Fruit fly (Drosophila melanogaster) whole organism, pupa: ENCODE results near the gene Gal.

ENCODE experiments used
- CG10348 ChIP-seq: fragments of 200-800 bp; sonication (Bioruptor generic); IDR thresholded peaks from 2 replicates; pipeline ENCODE4 v1.3.6; 2022; ENCODE audit warnings: missing biosample characterization, missing genetic modification characterization
- CG12605 ChIP-seq: fragments of 200-800 bp; sonication (Bioruptor generic); IDR thresholded peaks from 2 replicates; pipeline ENCODE4 v1.3.6; 2022; ENCODE audit warnings: missing biosample characterization, missing genetic modification characterization
- CG13204 ChIP-seq: fragments of 200-800 bp; sonication (Bioruptor generic); optimal IDR thresholded peaks from 2 replicates; lab custom pipeline; 2018; ENCODE audit warnings: missing biosample characterization, mild to moderate bottlenecking, missing genetic modification characterization, moderate library complexity
- CG14655 ChIP-seq: fragments of 200-800 bp; sonication (Bioruptor generic); optimal IDR thresholded peaks from 3 replicates; lab custom pipeline; 2017; ENCODE audit warnings: mild to moderate bottlenecking, missing biosample characterization, missing genetic modification reagents, missing genetic modification characterization
- CG15710 ChIP-seq: fragments of 200-800 bp; sonication (Bioruptor generic); optimal IDR thresholded peaks from 2 replicates; lab custom pipeline; 2018; ENCODE audit warnings: missing biosample characterization, mild to moderate bottlenecking, missing genetic modification characterization, moderate library complexity
- CG17806 ChIP-seq: fragments of 200-800 bp; sonication (Bioruptor generic); optimal IDR thresholded peaks from 2 replicates; lab custom pipeline; 2018; ENCODE audit warnings: missing biosample characterization, mild to moderate bottlenecking, missing genetic modification characterization, moderate library complexity
- CG32121 ChIP-seq: fragments of 200-800 bp; sonication (Bioruptor generic); IDR thresholded peaks from 2 replicates; pipeline ENCODE4 v1.3.6; 2022; ENCODE audit warnings: missing biosample characterization, missing genetic modification characterization
- CG34367 ChIP-seq: fragments of 200-800 bp; sonication (Bioruptor generic); optimal IDR thresholded peaks from 2 replicates; lab custom pipeline; 2018; ENCODE audit warnings: missing biosample characterization, mild to moderate bottlenecking, missing genetic modification characterization
- CG4496 ChIP-seq: fragments of 200-800 bp; sonication (Bioruptor generic); IDR thresholded peaks from 3 replicates; pipeline ENCODE4 v1.3.6; 2022; ENCODE audit warnings: missing biosample characterization, missing genetic modification characterization
- CG8159 ChIP-seq: fragments of 200-800 bp; sonication (Bioruptor generic); optimal IDR thresholded peaks from 3 replicates; lab custom pipeline; 2018; ENCODE audit warnings: missing biosample characterization, mild to moderate bottlenecking, missing genetic modification characterization, moderate library complexity
- CG8301 ChIP-seq: fragments of 200-800 bp; sonication (Bioruptor generic); optimal IDR thresholded peaks from 2 replicates; lab custom pipeline; 2018; ENCODE audit warnings: missing biosample characterization, mild to moderate bottlenecking, missing genetic modification characterization
- CG9948 ChIP-seq: fragments of 200-800 bp; sonication (Bioruptor generic); optimal IDR thresholded peaks from 2 replicates; lab custom pipeline; 2018; ENCODE audit warnings: missing biosample characterization, mild to moderate bottlenecking, missing genetic modification characterization, moderate library complexity
- D1 ChIP-seq: fragments of 200-800 bp; sonication (Bioruptor generic); optimal IDR thresholded peaks from 2 replicates; lab custom pipeline; 2018; ENCODE audit warnings: missing biosample characterization, mild to moderate bottlenecking, missing genetic modification characterization, moderate library complexity
- EcR ChIP-seq: fragments of 200-800 bp; sonication (Bioruptor generic); optimal IDR thresholded peaks from 3 replicates; lab custom pipeline; 2019; ENCODE audit warnings: missing biosample characterization, missing genetic modification characterization, mild to moderate bottlenecking, moderate library complexity, missing genetic modification reagents
- Ets98B ChIP-seq: fragments of 200-800 bp; sonication (Bioruptor generic); IDR thresholded peaks from 2 replicates; pipeline ENCODE4 v1.3.6; 2022; ENCODE audit warnings: missing biosample characterization, missing genetic modification characterization
- Pif1A ChIP-seq: fragments of 200-800 bp; sonication (Bioruptor generic); optimal IDR thresholded peaks from 3 replicates; lab custom pipeline; 2016; ENCODE audit warnings: missing biosample characterization, missing genetic modification characterization
- Pif1B ChIP-seq: fragments of 200-800 bp; sonication (Bioruptor generic); optimal IDR thresholded peaks from 3 replicates; lab custom pipeline; 2016; ENCODE audit warnings: missing biosample characterization, missing genetic modification characterization
- Snoo ChIP-seq: fragments of 200-800 bp; sonication (Bioruptor generic); optimal IDR thresholded peaks from 3 replicates; lab custom pipeline; 2017; ENCODE audit warnings: missing biosample characterization, mild to moderate bottlenecking, missing genetic modification characterization, inconsistent platforms
- fd96Ca ChIP-seq: fragments of 200-800 bp; sonication (Bioruptor generic); IDR thresholded peaks from 3 replicates; pipeline ENCODE4 v1.3.6; 2022; ENCODE audit warnings: missing biosample characterization, missing genetic modification characterization
- gl ChIP-seq: fragments of 200-800 bp; sonication (Bioruptor generic); optimal IDR thresholded peaks from 2 replicates; lab custom pipeline; 2018; ENCODE audit warnings: missing biosample characterization, mild to moderate bottlenecking, missing genetic modification characterization
- rn ChIP-seq: fragments of 200-800 bp; sonication (Bioruptor generic); IDR thresholded peaks from 2 replicates; pipeline ENCODE4 v1.3.6; 2022; ENCODE audit warnings: missing biosample characterization, missing genetic modification characterization

Gal gene

dm6 chr2L:5967702-5968616, 38.7 kb downstream of the Gal start, which contains the start of the genes CG13992 and Ucp4C:
TSS of gene CG13992 (minus strand) at chr2L:5967752.
TSS of gene Ucp4C (plus strand) at chr2L:5968566.
- TF ChIP-seq CG14655: no peak
- no peak for TF ChIP-seq CG9948 (tag; lab: Kevin White, UChicago)
- no peak for TF ChIP-seq D1
- TF ChIP-seq fd96Ca (GFP tag; lab: Robert Waterston, UW): no peak
- TF ChIP-seq CG15710 (tag; lab: Kevin White, UChicago): no peak
- no peak for TF ChIP-seq Ets98B (GFP tag; lab: Robert Waterston, UW)
- TF ChIP-seq CG4496 (GFP tag; lab: Robert Waterston, UW): no peak
- no peak for TF ChIP-seq rn (GFP tag; lab: Robert Waterston, UW)
- TF ChIP-seq CG10348 (GFP tag; lab: Robert Waterston, UW): no peak
- no peak for TF ChIP-seq CG32121 (GFP tag; lab: Robert Waterston, UW)
- no peak for TF ChIP-seq CG12605
- TF ChIP-seq EcR (GFP tag; lab: Kevin White, UChicago): no peak
- no peak for TF ChIP-seq Pif1A (GFP tag; lab: Kevin White, UChicago)

- TF ChIP-seq rn (GFP tag; lab: Robert Waterston, UW) (no peak), EcR (GFP tag; lab: Kevin White, UChicago) (peak; percentile 52), CG13204 (no peak)
Observed at dm6 chr2L:5964851-5965250, 41.8 kb downstream of the Gal start, which contains the start of gene psd. TSS of gene psd (minus strand) at chr2L:5964951.

dm6 chr2L:5964211-5964610, 42.4 kb downstream of the Gal start:
- TF ChIP-seq D1: no peak
- no peak for TF ChIP-seq CG12605
- no peak for TF ChIP-seq CG13204
- TF ChIP-seq, all 21 proteins: peak for 0

dm6 chr2L:5963251-5963650, 43.4 kb downstream of the Gal start:
- no peak for TF ChIP-seq CG15710 (tag; lab: Kevin White, UChicago)
- TF ChIP-seq fd96Ca (GFP tag; lab: Robert Waterston, UW): no peak
- no peak for TF ChIP-seq Pif1B (GFP tag; lab: Kevin White, UChicago)
- TF ChIP-seq CG9948 (tag; lab: Kevin White, UChicago): no peak
- no peak for TF ChIP-seq CG14655
- no peak for TF ChIP-seq gl (tag; lab: Kevin White, UChicago)
- no peak for TF ChIP-seq CG12605
- no peak for TF ChIP-seq rn (GFP tag; lab: Robert Waterston, UW)
- TF ChIP-seq D1: no peak
- no peak for TF ChIP-seq EcR (GFP tag; lab: Kevin White, UChicago)
- TF ChIP-seq CG17806 (tag; lab: Kevin White, UChicago): no peak
- TF ChIP-seq CG10348 (GFP tag; lab: Robert Waterston, UW): no peak
- TF ChIP-seq Ets98B (GFP tag; lab: Robert Waterston, UW): no peak
- TF ChIP-seq CG13204: no peak
- TF ChIP-seq CG8301: no peak
- TF ChIP-seq Snoo (tag; lab: Kevin White, UChicago): no peak
- no peak for TF ChIP-seq CG34367 (tag; lab: Kevin White, UChicago)
- TF ChIP-seq Pif1A (GFP tag; lab: Kevin White, UChicago): no peak
- TF ChIP-seq CG8159: no peak
- TF ChIP-seq, all 21 proteins: peak for 0

- no peak for TF ChIP-seq CG34367 (tag; lab: Kevin White, UChicago)
- TF ChIP-seq CG10348 (GFP tag; lab: Robert Waterston, UW): no peak
- TF ChIP-seq gl (tag; lab: Kevin White, UChicago): no peak
- TF ChIP-seq, all 21 proteins: peak for 0
Observed at dm6 chr2L:5961169-5961918, 45.3 kb downstream of the Gal start.

dm6 chr2L:5959863-5960658, 46.6 kb downstream of the Gal start, which contains the start of gene Vm26Aa:
TSS of gene Vm26Aa (minus strand) at chr2L:5960340.
- TF ChIP-seq gl (tag; lab: Kevin White, UChicago) (no peak), EcR (GFP tag; lab: Kevin White, UChicago) (no peak), D1 (no peak)
